Fruit fly (Drosophila melanogaster) whole organism, embryonic: ENCODE data around the gene CG10841.

Experiments used
- ATbp ChIP-seq: fragments of 200-800 bp; sonication (Bioruptor generic); optimal IDR thresholded peaks from 2 replicates; lab custom pipeline; 2017; ENCODE audit warnings: missing biosample characterization, mild to moderate bottlenecking, missing genetic modification characterization, missing genetic modification reagents
- CG10147 ChIP-seq: fragments of 200-800 bp; sonication (Bioruptor generic); optimal IDR thresholded peaks from 2 replicates; lab custom pipeline; 2019; ENCODE audit warnings: missing biosample characterization, mild to moderate bottlenecking, missing genetic modification characterization, moderate library complexity
- CG10321 ChIP-seq: fragments of 200-800 bp; sonication (Bioruptor generic); IDR thresholded peaks from 2 replicates; pipeline ENCODE4 v1.3.6; 2022; ENCODE audit warnings: missing biosample characterization, missing genetic modification characterization
- CG10543 ChIP-seq: fragments of 200-800 bp; sonication (Bioruptor generic); optimal IDR thresholded peaks from 3 replicates; lab custom pipeline; 2017; ENCODE audit warnings: missing biosample characterization, mild to moderate bottlenecking, missing genetic modification characterization, moderate library complexity
- CG12155 ChIP-seq: fragments of 200-800 bp; sonication (Bioruptor generic); optimal IDR thresholded peaks from 3 replicates; lab custom pipeline; 2016; ENCODE audit warnings: missing biosample characterization, missing genetic modification characterization
- CG13296 ChIP-seq: fragments of 200-800 bp; sonication (Bioruptor generic); optimal IDR thresholded peaks from 3 replicates; lab custom pipeline; 2018; ENCODE audit warnings: missing biosample characterization, mild to moderate bottlenecking, missing genetic modification characterization
- CG1647 ChIP-seq: fragments of 200-800 bp; sonication (Bioruptor generic); optimal IDR thresholded peaks from 3 replicates; lab custom pipeline; 2016; ENCODE audit warnings: missing biosample characterization, missing genetic modification characterization
- CG16813 ChIP-seq: fragments of 200-800 bp; sonication (Bioruptor generic); IDR thresholded peaks from 3 replicates; pipeline ENCODE4 v1.3.6; 2022; ENCODE audit warnings: missing biosample characterization, missing genetic modification characterization; ENCODE audit not compliant: partially characterized antibody
- CG17186 ChIP-seq: fragments of 200-800 bp; sonication (Bioruptor generic); optimal IDR thresholded peaks from 3 replicates; lab custom pipeline; 2017; ENCODE audit warnings: missing biosample characterization, missing genetic modification reagents, missing genetic modification characterization
- CG18011 ChIP-seq: fragments of 200-800 bp; sonication (Bioruptor generic); optimal IDR thresholded peaks from 2 replicates; lab custom pipeline; 2017; ENCODE audit warnings: missing biosample characterization, missing genetic modification characterization, mild to moderate bottlenecking, moderate library complexity, missing genotype
- CG18764 ChIP-seq: fragments of 200-800 bp; sonication (Bioruptor generic); optimal IDR thresholded peaks from 3 replicates; lab custom pipeline; 2016; ENCODE audit warnings: missing biosample characterization, missing genetic modification characterization
- CG2678 ChIP-seq: fragments of 200-800 bp; sonication (Bioruptor generic); optimal IDR thresholded peaks from 3 replicates; lab custom pipeline; 2019; ENCODE audit warnings: missing biosample characterization, mild to moderate bottlenecking, missing genetic modification characterization, moderate library complexity
- CG34376 ChIP-seq: fragments of 200-800 bp; sonication (Bioruptor generic); optimal IDR thresholded peaks from 2 replicates; lab custom pipeline; 2018; ENCODE audit warnings: missing biosample characterization, mild to moderate bottlenecking, missing genetic modification characterization
- CG4328 ChIP-seq: fragments of 200-800 bp; sonication (Bioruptor generic); optimal IDR thresholded peaks from 3 replicates; lab custom pipeline; 2017; ENCODE audit warnings: missing biosample characterization, missing genetic modification reagents, missing genetic modification characterization
- CG4404 ChIP-seq: fragments of 200-800 bp; sonication (Bioruptor generic); IDR thresholded peaks from 2 replicates; pipeline ENCODE4 v1.3.6; 2022; ENCODE audit warnings: missing biosample characterization, missing genetic modification characterization
- CG4820 ChIP-seq: fragments of 200-800 bp; sonication (Bioruptor generic); optimal IDR thresholded peaks from 3 replicates; lab custom pipeline; 2016; ENCODE audit warnings: missing biosample characterization, missing genetic modification characterization
- CG5953 ChIP-seq: fragments of 200-800 bp; sonication (Bioruptor generic); IDR thresholded peaks from 2 replicates; pipeline ENCODE4 v1.3.6; 2022; ENCODE audit warnings: missing biosample characterization, missing genetic modification characterization
- CG7745 ChIP-seq: fragments of 200-800 bp; sonication (Bioruptor generic); optimal IDR thresholded peaks from 2 replicates; lab custom pipeline; 2018; ENCODE audit warnings: missing biosample characterization, mild to moderate bottlenecking, missing genetic modification characterization, moderate library complexity
- CG8089 ChIP-seq: fragments of 200-800 bp; sonication (Bioruptor generic); optimal IDR thresholded peaks from 3 replicates; lab custom pipeline; 2016; ENCODE audit warnings: missing biosample characterization, missing genetic modification characterization
- CG9932 ChIP-seq: fragments of 200-800 bp; sonication (Bioruptor generic); IDR thresholded peaks from 2 replicates; pipeline ENCODE4 v1.3.6; 2022; ENCODE audit warnings: missing biosample characterization, missing genetic modification characterization
- Chrac-16 ChIP-seq: fragments of 200-800 bp; sonication (Bioruptor generic); optimal IDR thresholded peaks from 3 replicates; lab custom pipeline; 2016; ENCODE audit warnings: missing biosample characterization, missing genetic modification characterization
- CoRest ChIP-seq: fragments of 200-800 bp; sonication (Bioruptor generic); optimal IDR thresholded peaks from 3 replicates; lab custom pipeline; 2018; ENCODE audit warnings: missing biosample characterization, mild to moderate bottlenecking, missing genetic modification characterization, moderate library complexity
- Dref ChIP-seq: fragments of 200-800 bp; sonication (Bioruptor generic); IDR thresholded peaks from 2 replicates; pipeline ENCODE4 v1.3.6; 2022; ENCODE audit warnings: missing biosample characterization, missing genetic modification characterization
- Hr51 ChIP-seq, 2 experiments: fragments of 200-800 bp; sonication (Bioruptor generic); optimal IDR thresholded peaks; 2 replicates in 1 of 2; 3 replicates in 1 of 2; lab custom pipeline; 2016 to 2018; ENCODE audit warnings: missing biosample characterization in 2 of 2, missing genetic modification characterization in 2 of 2, mild to moderate bottlenecking in 1 of 2, moderate library complexity in 1 of 2
- Meics ChIP-seq: fragments of 200-800 bp; sonication (Bioruptor generic); optimal IDR thresholded peaks from 2 replicates; lab custom pipeline; 2017; ENCODE audit warnings: missing biosample characterization, mild to moderate bottlenecking, missing genetic modification characterization
- Mes4 ChIP-seq: fragments of 200-800 bp; sonication (Bioruptor generic); optimal IDR thresholded peaks from 2 replicates; lab custom pipeline; 2016; ENCODE audit warnings: missing biosample characterization, missing genetic modification characterization
- Mrtf ChIP-seq: fragments of 200-800 bp; sonication (Bioruptor generic); IDR thresholded peaks from 3 replicates; pipeline ENCODE4 v1.3.6; 2022; ENCODE audit warnings: missing biosample characterization, missing genetic modification characterization
- Opbp ChIP-seq: fragments of 200-800 bp; sonication (Bioruptor generic); IDR thresholded peaks from 3 replicates; pipeline ENCODE4 v1.3.6; 2022; ENCODE audit warnings: missing biosample characterization, missing genetic modification characterization; ENCODE audit not compliant: partially characterized antibody
- Sox100B ChIP-seq: fragments of 200-800 bp; sonication (Bioruptor generic); optimal IDR thresholded peaks from 3 replicates; lab custom pipeline; 2018; ENCODE audit warnings: missing biosample characterization, mild to moderate bottlenecking, missing genetic modification characterization
- Trl ChIP-seq, 3 experiments: fragments of >200 bp in 2 of 3; fragments of 200-800 bp in 1 of 3; sonication (Bioruptor generic) in 1 of 3; optimal IDR thresholded peaks; 2 replicates in 1 of 3; 3 replicates in 2 of 3; lab custom pipeline; 2016 to 2017; ENCODE audit warnings: missing biosample characterization in 1 of 3, missing genetic modification characterization in 1 of 3
- bab2 ChIP-seq: fragments of 200-800 bp; sonication (Bioruptor generic); optimal IDR thresholded peaks from 2 replicates; lab custom pipeline; 2016; ENCODE audit warnings: missing biosample characterization, missing genetic modification characterization
- cas ChIP-seq: fragments of 200-800 bp; sonication (Bioruptor generic); IDR thresholded peaks from 2 replicates; pipeline ENCODE4 v1.3.6; 2022; ENCODE audit warnings: missing biosample characterization, missing genetic modification characterization
- dmrt99B ChIP-seq: fragments of 200-800 bp; sonication (Bioruptor generic); optimal IDR thresholded peaks from 2 replicates; lab custom pipeline; 2018; ENCODE audit warnings: missing biosample characterization, mild to moderate bottlenecking, missing genetic modification characterization, moderate library complexity
- dpn ChIP-seq, 2 experiments: fragments of 200-800 bp; sonication (Bioruptor generic); optimal IDR thresholded peaks; 3 replicates each; lab custom pipeline; 2016; ENCODE audit warnings: missing biosample characterization in 2 of 2, missing genetic modification characterization in 2 of 2
- en ChIP-seq: fragments of 200-800 bp; sonication (Bioruptor generic); optimal IDR thresholded peaks from 2 replicates; lab custom pipeline; 2016; ENCODE audit warnings: missing biosample characterization, missing genetic modification characterization
- gem ChIP-seq: fragments of 200-800 bp; sonication (Bioruptor generic); optimal IDR thresholded peaks from 2 replicates; lab custom pipeline; 2019; ENCODE audit warnings: missing biosample characterization, mild to moderate bottlenecking, missing genetic modification characterization, moderate library complexity
- gfzf ChIP-seq: fragments of 200-800 bp; sonication (Bioruptor generic); optimal IDR thresholded peaks from 2 replicates; lab custom pipeline; 2016; ENCODE audit warnings: missing biosample characterization, mild to moderate bottlenecking, missing genetic modification characterization, moderate library complexity
- ham ChIP-seq: fragments of 200-800 bp; sonication (Bioruptor generic); IDR thresholded peaks from 2 replicates; pipeline ENCODE4 v1.3.6; 2022; ENCODE audit warnings: missing biosample characterization, missing genetic modification characterization
- hb ChIP-seq: fragments of 200-800 bp; sonication (Bioruptor generic); IDR thresholded peaks from 3 replicates; pipeline ENCODE4 v1.3.6; 2022; ENCODE audit warnings: missing biosample characterization, missing genetic modification characterization; ENCODE audit not compliant: partially characterized antibody
- hbn ChIP-seq: fragments of 200-800 bp; sonication (Bioruptor generic); IDR thresholded peaks from 2 replicates; pipeline ENCODE4 v1.3.6; 2022; ENCODE audit warnings: missing biosample characterization, missing genetic modification characterization; ENCODE audit not compliant: partially characterized antibody
- kni ChIP-seq: fragments of 200-800 bp; sonication (Bioruptor generic); optimal IDR thresholded peaks from 3 replicates; lab custom pipeline; 2017; ENCODE audit warnings: mild to moderate bottlenecking, missing biosample characterization, missing genetic modification reagents, missing genetic modification characterization
- lilli ChIP-seq: fragments of 200-800 bp; sonication (Bioruptor generic); optimal IDR thresholded peaks from 3 replicates; lab custom pipeline; 2016; ENCODE audit warnings: missing biosample characterization, missing genetic modification characterization
- maf-S ChIP-seq: fragments of 200-800 bp; sonication (Bioruptor generic); optimal IDR thresholded peaks from 2 replicates; lab custom pipeline; 2016; ENCODE audit warnings: missing biosample characterization, missing genetic modification characterization
- pan ChIP-seq, 4 experiments: fragments of >200 bp in 3 of 4; fragments of 200-800 bp in 1 of 4; sonication (Bioruptor generic) in 1 of 4; optimal IDR thresholded peaks in 3 of 4; IDR thresholded peaks in 1 of 4; 2 replicates each; pipeline versions ENCODE4 v1.3.6 to Lab custom; 2017 to 2022; ENCODE audit warnings: missing biosample characterization in 2 of 4, missing genetic modification characterization in 2 of 4, mixed read lengths in 1 of 4
- pb ChIP-seq: fragments of 200-800 bp; sonication (Bioruptor generic); optimal IDR thresholded peaks from 3 replicates; lab custom pipeline; 2016; ENCODE audit warnings: missing biosample characterization, missing genetic modification characterization
- pum ChIP-seq: fragments of 200-800 bp; sonication (Bioruptor generic); optimal IDR thresholded peaks from 2 replicates; lab custom pipeline; 2016; ENCODE audit warnings: missing biosample characterization, missing genetic modification characterization
- ro ChIP-seq: fragments of 200-800 bp; sonication (Bioruptor generic); IDR thresholded peaks from 2 replicates; pipeline ENCODE4 v1.3.6; 2022; ENCODE audit warnings: missing biosample characterization, missing genetic modification characterization
- sisA ChIP-seq: fragments of 200-800 bp; sonication (Bioruptor generic); IDR thresholded peaks from 2 replicates; pipeline ENCODE4 v1.3.6; 2022; ENCODE audit warnings: missing biosample characterization, missing genetic modification characterization
- tap ChIP-seq: fragments of 200-800 bp; optimal IDR thresholded peaks from 3 replicates; lab custom pipeline; 2019; ENCODE audit warnings: missing biosample characterization, mild to moderate bottlenecking, missing genetic modification characterization, moderate library complexity
- zfh1 ChIP-seq: fragments of 200-800 bp; sonication (Bioruptor generic); IDR thresholded peaks from 3 replicates; pipeline ENCODE4 v1.3.6; 2022; ENCODE audit warnings: missing biosample characterization, missing genetic modification characterization

Gene CG10841

dm6 chr3R:13600539-13600938 is 31.2 kb upstream of the CG10841 start (continued):
- no peak for TF ChIP-seq CG18764 (GFP tag; lab: Kevin White, UChicago)
- no peak for TF ChIP-seq ro
- TF ChIP-seq CG13296 (GFP tag; lab: Kevin White, UChicago), result peak; percentile 28
- TF ChIP-seq CG1647 (GFP tag; lab: Kevin White, UChicago), result no peak
- no peak for TF ChIP-seq CG8089 (GFP tag; lab: Kevin White, UChicago)
- TF ChIP-seq Trl (optimal IDR thresholded peaks at IDR 0.05; lab: Kevin White, UChicago), result no peak
- TF ChIP-seq Trl (GFP tag; optimal IDR thresholded peaks at IDR 0.05; lab: Kevin White, UChicago), result no peak
- TF ChIP-seq zfh1, result no peak
- no peak for TF ChIP-seq ham (GFP tag; lab: Robert Waterston, UW)
- no peak for TF ChIP-seq CG10543
- TF ChIP-seq cas (GFP tag; lab: Robert Waterston, UW), result no peak
- no peak for TF ChIP-seq hb (GFP tag; lab: Robert Waterston, UW)
- TF ChIP-seq CG34376, result no peak
- no peak for TF ChIP-seq CG10147 (GFP tag; lab: Kevin White, UChicago)
- TF ChIP-seq sisA (GFP tag; lab: Robert Waterston, UW), result peak; percentile 46
- no peak for TF ChIP-seq CG7745 (tag; lab: Kevin White, UChicago)
- peak; percentile 21; the same call in 1 of the 2 replicates for TF ChIP-seq CG4404
- no peak for TF ChIP-seq CG10321 (GFP tag; lab: Robert Waterston, UW)
- peak; percentile 49 for TF ChIP-seq dmrt99B (tag; lab: Kevin White, UChicago)
- TF ChIP-seq Mes4 (GFP tag; lab: Kevin White, UChicago), result no peak
- no peak for TF ChIP-seq hbn (GFP tag; lab: Robert Waterston, UW)
- TF ChIP-seq Chrac-16 (GFP tag; lab: Kevin White, UChicago), result no peak
- TF ChIP-seq maf-S, result no peak
- TF ChIP-seq dpn (GFP tag; optimal IDR thresholded peaks at IDR 0.05; lab: Kevin White, UChicago), result no peak
- no peak for TF ChIP-seq pum (GFP tag; lab: Kevin White, UChicago)
- TF ChIP-seq Mrtf, result no peak
- TF ChIP-seq bab2 (GFP tag; lab: Kevin White, UChicago), result no peak
- TF ChIP-seq Opbp (GFP tag; lab: Robert Waterston, UW), result no peak
- TF ChIP-seq CG4328 (GFP tag; lab: Kevin White, UChicago), result no peak
- no peak for TF ChIP-seq pb (GFP tag; lab: Kevin White, UChicago)
- no peak for TF ChIP-seq Dref (GFP tag; lab: Robert Waterston, UW)
- TF ChIP-seq CG18011 (GFP tag; lab: Kevin White, UChicago), result no peak
- TF ChIP-seq CG16813 (GFP tag; lab: Robert Waterston, UW), result no peak
- TF ChIP-seq Meics (GFP tag; lab: Kevin White, UChicago), result peak; percentile 52
- no peak for TF ChIP-seq CG12155 (GFP tag; lab: Kevin White, UChicago)
- no peak for TF ChIP-seq ATbp (GFP tag; lab: Kevin White, UChicago)
- no peak for TF ChIP-seq CG5953
- peak in 1 of 2 experiments; percentile 45 for TF ChIP-seq Hr51 (GFP tag; optimal IDR thresholded peaks at IDR 0.05; lab: Kevin White, UChicago)
- no peak for TF ChIP-seq kni (GFP tag; lab: Kevin White, UChicago)
- no peak for TF ChIP-seq en (GFP tag; lab: Kevin White, UChicago)
- no peak for TF ChIP-seq tap (tag; lab: Kevin White, UChicago)
- TF ChIP-seq CG17186 (GFP tag; lab: Kevin White, UChicago), result no peak
- no peak for TF ChIP-seq lilli
- TF ChIP-seq CoRest (tag; lab: Kevin White, UChicago), result peak; percentile 37
- peak; percentile 32; the same call in 1 of the 2 replicates for TF ChIP-seq CG9932 (GFP tag; lab: Robert Waterston, UW)
- no peak for TF ChIP-seq CG4820
- no peak for TF ChIP-seq Sox100B (GFP tag; lab: Kevin White, UChicago)
- peak; percentile 61 for TF ChIP-seq CG2678 (tag; lab: Kevin White, UChicago)
- TF ChIP-seq gem (tag; lab: Kevin White, UChicago), result peak; percentile 61
- TF ChIP-seq gfzf (GFP tag; lab: Kevin White, UChicago), result no peak
- no peak for TF ChIP-seq pan (optimal IDR thresholded peaks at IDR 0.05; lab: Kevin White, UChicago)
- TF ChIP-seq pan (GFP tag; optimal IDR thresholded peaks at IDR 0.05 in 1 of 2, IDR thresholded peaks at IDR 0.05 in 1 of 2), result peak in 1 of 2 experiments; percentile 15
